Fruit fly (Drosophila melanogaster) whole organism, pupa: ENCODE results near the gene Acsf2.

Experiments used
- CG10348 ChIP-seq: fragments of 200-800 bp; sonication (Bioruptor generic); IDR thresholded peaks from 2 replicates; pipeline ENCODE4 v1.3.6; 2022; ENCODE audit warnings: missing biosample characterization, missing genetic modification characterization
- CG12605 ChIP-seq: fragments of 200-800 bp; sonication (Bioruptor generic); IDR thresholded peaks from 2 replicates; pipeline ENCODE4 v1.3.6; 2022; ENCODE audit warnings: missing biosample characterization, missing genetic modification characterization
- CG13204 ChIP-seq: fragments of 200-800 bp; sonication (Bioruptor generic); optimal IDR thresholded peaks from 2 replicates; lab custom pipeline; 2018; ENCODE audit warnings: missing biosample characterization, mild to moderate bottlenecking, missing genetic modification characterization, moderate library complexity
- CG14655 ChIP-seq: fragments of 200-800 bp; sonication (Bioruptor generic); optimal IDR thresholded peaks from 3 replicates; lab custom pipeline; 2017; ENCODE audit warnings: mild to moderate bottlenecking, missing biosample characterization, missing genetic modification reagents, missing genetic modification characterization
- CG15710 ChIP-seq: fragments of 200-800 bp; sonication (Bioruptor generic); optimal IDR thresholded peaks from 2 replicates; lab custom pipeline; 2018; ENCODE audit warnings: missing biosample characterization, mild to moderate bottlenecking, missing genetic modification characterization, moderate library complexity
- CG17806 ChIP-seq: fragments of 200-800 bp; sonication (Bioruptor generic); optimal IDR thresholded peaks from 2 replicates; lab custom pipeline; 2018; ENCODE audit warnings: missing biosample characterization, mild to moderate bottlenecking, missing genetic modification characterization, moderate library complexity
- CG32121 ChIP-seq: fragments of 200-800 bp; sonication (Bioruptor generic); IDR thresholded peaks from 2 replicates; pipeline ENCODE4 v1.3.6; 2022; ENCODE audit warnings: missing biosample characterization, missing genetic modification characterization
- CG34367 ChIP-seq: fragments of 200-800 bp; sonication (Bioruptor generic); optimal IDR thresholded peaks from 2 replicates; lab custom pipeline; 2018; ENCODE audit warnings: missing biosample characterization, mild to moderate bottlenecking, missing genetic modification characterization
- CG4496 ChIP-seq: fragments of 200-800 bp; sonication (Bioruptor generic); IDR thresholded peaks from 3 replicates; pipeline ENCODE4 v1.3.6; 2022; ENCODE audit warnings: missing biosample characterization, missing genetic modification characterization
- CG8159 ChIP-seq: fragments of 200-800 bp; sonication (Bioruptor generic); optimal IDR thresholded peaks from 3 replicates; lab custom pipeline; 2018; ENCODE audit warnings: missing biosample characterization, mild to moderate bottlenecking, missing genetic modification characterization, moderate library complexity
- CG8301 ChIP-seq: fragments of 200-800 bp; sonication (Bioruptor generic); optimal IDR thresholded peaks from 2 replicates; lab custom pipeline; 2018; ENCODE audit warnings: missing biosample characterization, mild to moderate bottlenecking, missing genetic modification characterization
- CG9948 ChIP-seq: fragments of 200-800 bp; sonication (Bioruptor generic); optimal IDR thresholded peaks from 2 replicates; lab custom pipeline; 2018; ENCODE audit warnings: missing biosample characterization, mild to moderate bottlenecking, missing genetic modification characterization, moderate library complexity
- D1 ChIP-seq: fragments of 200-800 bp; sonication (Bioruptor generic); optimal IDR thresholded peaks from 2 replicates; lab custom pipeline; 2018; ENCODE audit warnings: missing biosample characterization, mild to moderate bottlenecking, missing genetic modification characterization, moderate library complexity
- EcR ChIP-seq: fragments of 200-800 bp; sonication (Bioruptor generic); optimal IDR thresholded peaks from 3 replicates; lab custom pipeline; 2019; ENCODE audit warnings: missing biosample characterization, missing genetic modification characterization, mild to moderate bottlenecking, moderate library complexity, missing genetic modification reagents
- Ets98B ChIP-seq: fragments of 200-800 bp; sonication (Bioruptor generic); IDR thresholded peaks from 2 replicates; pipeline ENCODE4 v1.3.6; 2022; ENCODE audit warnings: missing biosample characterization, missing genetic modification characterization
- Pif1A ChIP-seq: fragments of 200-800 bp; sonication (Bioruptor generic); optimal IDR thresholded peaks from 3 replicates; lab custom pipeline; 2016; ENCODE audit warnings: missing biosample characterization, missing genetic modification characterization
- Pif1B ChIP-seq: fragments of 200-800 bp; sonication (Bioruptor generic); optimal IDR thresholded peaks from 3 replicates; lab custom pipeline; 2016; ENCODE audit warnings: missing biosample characterization, missing genetic modification characterization
- Snoo ChIP-seq: fragments of 200-800 bp; sonication (Bioruptor generic); optimal IDR thresholded peaks from 3 replicates; lab custom pipeline; 2017; ENCODE audit warnings: missing biosample characterization, mild to moderate bottlenecking, missing genetic modification characterization, inconsistent platforms
- fd96Ca ChIP-seq: fragments of 200-800 bp; sonication (Bioruptor generic); IDR thresholded peaks from 3 replicates; pipeline ENCODE4 v1.3.6; 2022; ENCODE audit warnings: missing biosample characterization, missing genetic modification characterization
- gl ChIP-seq: fragments of 200-800 bp; sonication (Bioruptor generic); optimal IDR thresholded peaks from 2 replicates; lab custom pipeline; 2018; ENCODE audit warnings: missing biosample characterization, mild to moderate bottlenecking, missing genetic modification characterization
- rn ChIP-seq: fragments of 200-800 bp; sonication (Bioruptor generic); IDR thresholded peaks from 2 replicates; pipeline ENCODE4 v1.3.6; 2022; ENCODE audit warnings: missing biosample characterization, missing genetic modification characterization

Gene Acsf2

dm6 chr2L:5324958-5325850 is 16.8 kb downstream of the Acsf2 start:
- TF ChIP-seq Pif1B (GFP tag; lab: Kevin White, UChicago) (peak; percentile 52), CG13204 (GFP tag; lab: Kevin White, UChicago) (peak; percentile 60), CG17806 (tag; lab: Kevin White, UChicago) (peak; percentile 63), Pif1A (GFP tag; lab: Kevin White, UChicago) (no peak), Ets98B (GFP tag; lab: Robert Waterston, UW) (peak; percentile 94), D1 (tag; lab: Kevin White, UChicago) (no peak), CG14655 (no peak), CG8301 (tag; lab: Kevin White, UChicago) (no peak), CG8159 (peak; percentile 67), CG15710 (tag; lab: Kevin White, UChicago) (peak; percentile 77), rn (GFP tag; lab: Robert Waterston, UW) (peak; percentile 85), CG9948 (tag; lab: Kevin White, UChicago) (peak; percentile 54), EcR (peak; percentile 42), Snoo (tag; lab: Kevin White, UChicago) (peak; percentile 82), CG10348 (GFP tag; lab: Robert Waterston, UW) (peak; percentile 58; the same call in 1 of the 2 replicates), CG12605 (GFP tag; lab: Robert Waterston, UW) (peak; percentile 92), CG34367 (peak; percentile 57), gl (peak; percentile 58), CG32121 (GFP tag; lab: Robert Waterston, UW) (peak; percentile 94), CG4496 (GFP tag; lab: Robert Waterston, UW) (peak; percentile 94), fd96Ca (GFP tag; lab: Robert Waterston, UW) (peak; percentile 95)

DNA sequence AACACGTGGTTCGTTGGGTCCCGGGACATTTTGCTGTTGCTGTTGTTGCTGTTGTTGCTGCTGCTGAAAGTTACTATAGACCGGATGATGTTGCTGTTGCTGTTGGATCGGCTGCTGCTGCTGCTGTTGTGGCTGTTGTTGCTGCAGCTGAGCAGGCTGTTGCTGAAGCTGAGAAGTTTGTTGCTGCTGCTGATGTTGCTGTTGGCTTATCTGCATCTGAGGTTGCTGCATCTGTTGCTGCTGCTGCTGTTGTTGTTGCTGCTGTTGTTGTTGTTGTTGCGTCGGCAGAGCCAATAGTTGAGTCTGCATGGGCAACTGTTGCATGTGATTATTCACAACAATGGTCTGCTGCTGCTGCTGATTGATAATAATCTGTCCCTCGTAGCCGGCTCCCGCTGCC is 21.0 kb downstream of the Acsf2 start:
- TF ChIP-seq CG34367 (no peak), CG17806 (tag; lab: Kevin White, UChicago) (no peak), CG14655 (no peak), CG8159 (no peak)
- TF ChIP-seq, all 21 proteins: peak for 0

DNA sequence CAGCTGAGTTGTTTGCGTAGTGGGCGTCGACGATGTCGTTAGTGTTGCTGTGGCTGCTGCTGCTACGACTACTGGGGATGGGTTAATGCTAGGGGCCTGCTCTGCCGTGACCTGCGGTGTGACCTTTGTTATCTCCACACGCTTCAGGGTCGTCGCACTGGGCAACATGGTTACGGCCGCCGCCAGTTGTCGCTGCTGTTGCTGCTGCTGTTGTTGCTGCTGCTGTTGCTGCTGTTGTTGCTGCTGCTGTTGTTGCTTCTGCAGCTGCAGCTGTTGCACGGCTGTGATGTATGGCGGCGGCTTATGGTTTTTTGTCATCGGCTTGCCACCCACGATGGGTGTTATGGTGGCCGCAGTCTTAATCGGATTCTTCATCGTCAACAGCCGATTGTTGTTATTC is 22.0 kb downstream of the Acsf2 start:
- TF ChIP-seq CG14655 (no peak), CG32121 (GFP tag; lab: Robert Waterston, UW) (no peak), Ets98B (GFP tag; lab: Robert Waterston, UW) (no peak)
- TF ChIP-seq, all 21 proteins: peak for 0

DNA sequence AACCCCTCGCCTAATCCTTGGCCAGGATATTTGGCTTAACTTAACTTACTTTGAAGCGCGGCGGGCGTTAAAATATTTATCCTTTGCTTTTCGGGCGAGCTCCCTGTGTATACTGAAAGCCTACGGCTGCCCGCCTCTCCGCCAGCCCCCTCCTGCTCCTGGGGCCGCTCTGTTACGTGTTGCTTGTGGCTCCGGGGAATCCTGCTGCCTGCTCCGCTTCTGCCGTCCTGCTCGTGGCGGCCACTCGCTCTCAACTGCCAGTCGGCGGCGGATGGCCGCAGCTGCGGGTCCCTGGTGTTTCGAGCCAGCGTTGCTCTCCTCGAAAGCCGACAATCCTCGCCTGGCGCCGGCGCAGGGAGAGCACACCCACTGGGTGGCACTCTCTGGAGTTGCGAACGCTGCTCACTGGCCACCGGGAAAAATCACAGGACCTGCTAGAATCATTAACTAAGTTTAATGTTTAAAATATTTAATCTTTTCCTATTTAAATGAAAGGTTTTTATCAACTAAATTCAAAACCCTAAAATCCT is 27.3 kb downstream of the Acsf2 start, which contains the start of gene CG14024:
Gene CG14024, minus strand, starts transcription at position 266 of the 530 bp plus-strand sequence.
- TF ChIP-seq CG12605 (GFP tag; lab: Robert Waterston, UW) (0 out of 2 replicates have a peak, but pooled peaks have one; percentile 20), CG10348 (GFP tag; lab: Robert Waterston, UW) (no peak)

DNA sequence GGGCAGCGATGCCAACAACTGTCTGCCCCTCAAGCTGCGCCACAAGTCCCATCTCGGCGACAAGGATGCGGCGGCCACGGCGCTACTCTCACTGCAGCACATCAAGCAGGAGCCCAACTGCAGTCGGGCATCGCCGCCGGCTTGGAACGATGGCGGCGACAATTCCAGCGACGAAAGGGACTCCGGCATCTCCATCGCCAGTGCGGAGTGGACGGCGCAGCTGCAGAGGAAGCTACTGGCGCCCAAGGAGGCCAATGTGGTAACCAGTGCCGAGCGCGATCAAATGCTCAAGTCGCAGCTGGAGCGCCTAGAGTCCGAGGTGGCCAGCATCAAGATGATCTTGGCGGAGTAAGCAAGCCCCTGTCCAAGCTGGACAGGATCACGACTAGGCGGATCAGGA is 32.7 kb downstream of the Acsf2 start:
- TF ChIP-seq EcR (no peak), fd96Ca (GFP tag; lab: Robert Waterston, UW) (no peak), CG4496 (GFP tag; lab: Robert Waterston, UW) (no peak), Ets98B (GFP tag; lab: Robert Waterston, UW) (no peak), Pif1B (GFP tag; lab: Kevin White, UChicago) (no peak), rn (GFP tag; lab: Robert Waterston, UW) (no peak), CG13204 (GFP tag; lab: Kevin White, UChicago) (no peak), CG17806 (tag; lab: Kevin White, UChicago) (no peak), CG12605 (GFP tag; lab: Robert Waterston, UW) (no peak), CG34367 (no peak), Snoo (tag; lab: Kevin White, UChicago) (no peak), D1 (tag; lab: Kevin White, UChicago) (no peak), gl (no peak), Pif1A (GFP tag; lab: Kevin White, UChicago) (no peak)

DNA sequence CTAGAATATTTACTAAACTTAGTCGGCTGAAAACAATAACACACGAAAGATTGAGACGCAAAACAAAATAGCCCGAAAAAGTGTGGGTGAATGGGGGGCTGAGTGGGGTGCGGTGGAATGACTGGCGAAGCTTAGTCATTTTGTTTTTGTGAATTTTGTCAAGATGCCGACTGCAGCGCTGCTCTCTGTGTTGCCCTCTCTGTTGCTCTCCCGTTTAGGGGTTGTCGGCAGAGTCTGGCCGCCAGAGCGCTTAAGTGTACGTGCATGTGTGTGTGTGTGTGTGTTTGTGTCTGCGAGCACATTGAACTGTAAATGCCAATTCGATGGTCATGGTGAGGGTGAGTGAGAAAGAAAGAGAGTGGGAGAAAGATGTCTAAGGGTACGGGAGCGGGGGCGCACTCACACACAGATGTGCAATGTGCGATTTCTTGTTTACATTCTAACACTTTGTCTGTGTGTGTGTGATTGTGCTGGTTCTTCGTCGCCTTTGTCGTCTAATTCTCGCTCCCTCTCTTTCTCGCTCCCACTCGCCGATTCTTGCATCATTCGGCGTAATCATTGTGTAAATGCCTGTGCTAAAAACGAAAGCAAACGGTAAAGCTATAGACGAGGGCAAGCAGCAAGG is 35.5 kb downstream of the Acsf2 start:
- no peak for TF ChIP-seq gl
- peak; percentile 12 for TF ChIP-seq CG8301 (tag; lab: Kevin White, UChicago)
- TF ChIP-seq CG13204 (GFP tag; lab: Kevin White, UChicago) = peak; percentile 63
- TF ChIP-seq EcR = peak; percentile 97
- TF ChIP-seq CG34367 = no peak
- no peak for TF ChIP-seq rn (GFP tag; lab: Robert Waterston, UW)
- no peak for TF ChIP-seq D1 (tag; lab: Kevin White, UChicago)
- TF ChIP-seq Ets98B (GFP tag; lab: Robert Waterston, UW) = 0 out of 2 replicates have a peak, but pooled peaks have one; percentile 31
- no peak for TF ChIP-seq Pif1A (GFP tag; lab: Kevin White, UChicago)
- TF ChIP-seq CG32121 (GFP tag; lab: Robert Waterston, UW) = peak; percentile 68
- peak; percentile 66 for TF ChIP-seq CG4496 (GFP tag; lab: Robert Waterston, UW)
- TF ChIP-seq fd96Ca (GFP tag; lab: Robert Waterston, UW) = peak; percentile 57; the same call in 2 of the 3 replicates
- TF ChIP-seq Snoo (tag; lab: Kevin White, UChicago) = peak; percentile 16
- TF ChIP-seq CG17806 (tag; lab: Kevin White, UChicago) = no peak
- TF ChIP-seq CG12605 (GFP tag; lab: Robert Waterston, UW) = no peak
- TF ChIP-seq CG14655 = no peak
- no peak for TF ChIP-seq CG15710 (tag; lab: Kevin White, UChicago)
- no peak for TF ChIP-seq CG9948 (tag; lab: Kevin White, UChicago)
- TF ChIP-seq CG10348 (GFP tag; lab: Robert Waterston, UW) = no peak
- TF ChIP-seq Pif1B (GFP tag; lab: Kevin White, UChicago) = no peak
- no peak for TF ChIP-seq CG8159
